Worm (Caenorhabditis elegans): ENCODE results near the gene mrpl-41.

- TF ChIP-seq blmp-1 (tag; optimal IDR thresholded peaks at IDR 0.05; ENCODE audit: insufficient read depth): no peak
- no peak for TF ChIP-seq ZK546.5 (tag; optimal IDR thresholded peaks at IDR 0.05)
- no peak for TF ChIP-seq nhr-12 (tag; optimal IDR thresholded peaks at IDR 0.05)
- peak; percentile 81 for TF ChIP-seq egl-27 (tag; optimal IDR thresholded peaks at IDR 0.05)
- TF ChIP-seq snpc-4 (tag; optimal IDR thresholded peaks at IDR 0.05): peak; percentile 60
Observed at ce11 chrII:285627-286550, 2.9 kb upstream of the mrpl-41 start, which contains the start of gene B0432.10.
